Fruit fly (Drosophila melanogaster) whole organism, embryonic: ENCODE data around the gene Dscam3.

ENCODE experiments used
- Antp ChIP-seq: fragments of 200-800 bp; sonication (Bioruptor generic); optimal IDR thresholded peaks from 3 replicates; lab custom pipeline; 2016; ENCODE audit warnings: missing biosample characterization, missing genetic modification characterization
- Asciz ChIP-seq: fragments of 200-800 bp; sonication (Bioruptor generic); optimal IDR thresholded peaks from 2 replicates; lab custom pipeline; 2017; ENCODE audit warnings: missing biosample characterization, mild to moderate bottlenecking, missing genetic modification characterization, missing genetic modification reagents
- B-H2 ChIP-seq: fragments of 200-800 bp; sonication (Bioruptor generic); optimal IDR thresholded peaks from 2 replicates; lab custom pipeline; 2018; ENCODE audit warnings: missing biosample characterization, mild to moderate bottlenecking, missing genetic modification characterization
- Bgb ChIP-seq: fragments of 200-800 bp; sonication (Bioruptor generic); IDR thresholded peaks from 2 replicates; pipeline ENCODE4 v1.3.6; 2022; ENCODE audit warnings: missing biosample characterization, missing genetic modification characterization; ENCODE audit not compliant: partially characterized antibody
- Bteb2 ChIP-seq: fragments of 200-800 bp; sonication (Bioruptor generic); optimal IDR thresholded peaks from 2 replicates; lab custom pipeline; 2016; ENCODE audit warnings: missing biosample characterization, missing genetic modification characterization
- CG10959 ChIP-seq: fragments of 200-800 bp; sonication (Bioruptor generic); IDR thresholded peaks from 2 replicates; pipeline ENCODE4 v1.3.6; 2022; ENCODE audit warnings: missing biosample characterization, missing genetic modification characterization
- CG11247 ChIP-seq: fragments of 200-800 bp; sonication (Bioruptor generic); IDR thresholded peaks from 2 replicates; pipeline ENCODE4 v1.3.6; 2022; ENCODE audit warnings: missing biosample characterization, missing genetic modification characterization
- CG11398 ChIP-seq: fragments of 200-800 bp; sonication (Bioruptor generic); optimal IDR thresholded peaks from 2 replicates; lab custom pipeline; 2016; ENCODE audit warnings: missing biosample characterization, missing genetic modification characterization
- CG13424 ChIP-seq: fragments of 200-800 bp; sonication (Bioruptor generic); optimal IDR thresholded peaks from 2 replicates; lab custom pipeline; 2019; ENCODE audit warnings: missing biosample characterization, mild to moderate bottlenecking, missing genetic modification characterization, moderate library complexity
- CG15479 ChIP-seq: fragments of 200-800 bp; sonication (Bioruptor generic); optimal IDR thresholded peaks from 3 replicates; lab custom pipeline; 2019; ENCODE audit warnings: missing biosample characterization, mild to moderate bottlenecking, missing genetic modification characterization, moderate library complexity
- CG16863 ChIP-seq: fragments of 200-800 bp; sonication (Bioruptor generic); optimal IDR thresholded peaks from 3 replicates; lab custom pipeline; 2016; ENCODE audit warnings: missing biosample characterization, missing genetic modification characterization
- CG17912 ChIP-seq: fragments of 200-800 bp; sonication (Bioruptor generic); optimal IDR thresholded peaks from 2 replicates; lab custom pipeline; 2018; ENCODE audit warnings: missing biosample characterization, mild to moderate bottlenecking, missing genetic modification characterization
- CG18619 ChIP-seq: fragments of 200-800 bp; sonication (Bioruptor generic); optimal IDR thresholded peaks from 3 replicates; lab custom pipeline; 2017; ENCODE audit warnings: missing biosample characterization, mild to moderate bottlenecking, missing genetic modification characterization
- CG2129 ChIP-seq: fragments of 200-800 bp; sonication (Bioruptor generic); IDR thresholded peaks from 2 replicates; pipeline ENCODE4 v1.3.6; 2022; ENCODE audit warnings: missing biosample characterization, missing genetic modification characterization; ENCODE audit not compliant: partially characterized antibody
- CG2202 ChIP-seq: fragments of 200-800 bp; sonication (Bioruptor generic); optimal IDR thresholded peaks from 2 replicates; lab custom pipeline; 2018; ENCODE audit warnings: missing biosample characterization, mild to moderate bottlenecking, missing genetic modification characterization
- CG3407 ChIP-seq: fragments of 200-800 bp; sonication (Bioruptor generic); optimal IDR thresholded peaks from 2 replicates; lab custom pipeline; 2018; ENCODE audit warnings: missing biosample characterization, mild to moderate bottlenecking, missing genetic modification characterization
- CG43689 ChIP-seq: fragments of 200-800 bp; sonication (Bioruptor generic); IDR thresholded peaks from 2 replicates; pipeline ENCODE4 v1.3.6; 2022; ENCODE audit warnings: missing biosample characterization, missing genetic modification characterization
- CG4707 ChIP-seq: fragments of 200-800 bp; sonication (Bioruptor generic); optimal IDR thresholded peaks from 2 replicates; lab custom pipeline; 2018; ENCODE audit warnings: missing biosample characterization, mild to moderate bottlenecking, missing genetic modification characterization, moderate library complexity
- CG4730 ChIP-seq: fragments of 200-800 bp; sonication (Bioruptor generic); IDR thresholded peaks from 2 replicates; pipeline ENCODE4 v1.3.6; 2022; ENCODE audit warnings: missing biosample characterization, missing genetic modification characterization
- CG6683 ChIP-seq: fragments of 200-800 bp; sonication (Bioruptor generic); optimal IDR thresholded peaks from 2 replicates; lab custom pipeline; 2017; ENCODE audit warnings: missing biosample characterization, mild to moderate bottlenecking, missing genetic modification characterization, missing genetic modification reagents
- CG8924 ChIP-seq: fragments of 200-800 bp; optimal IDR thresholded peaks from 3 replicates; lab custom pipeline; 2019; ENCODE audit warnings: missing biosample characterization, mild to moderate bottlenecking, missing genetic modification characterization, moderate library complexity
- CkIIα-i1 ChIP-seq: fragments of 200-800 bp; sonication (Bioruptor generic); IDR thresholded peaks from 2 replicates; pipeline ENCODE4 v1.3.6; 2022; ENCODE audit warnings: missing biosample characterization, missing genetic modification characterization
- E2f2 ChIP-seq: fragments of 200-800 bp; sonication (Bioruptor generic); IDR thresholded peaks from 2 replicates; pipeline ENCODE4 v1.3.6; 2022; ENCODE audit warnings: missing biosample characterization, missing genetic modification characterization
- HHEX ChIP-seq: fragments of 200-800 bp; sonication (Bioruptor generic); optimal IDR thresholded peaks from 3 replicates; lab custom pipeline; 2017; ENCODE audit warnings: missing biosample characterization, mild to moderate bottlenecking, missing genetic modification characterization, missing genetic modification reagents
- HLH3B ChIP-seq: fragments of 200-800 bp; sonication (Bioruptor generic); IDR thresholded peaks from 2 replicates; pipeline ENCODE4 v1.3.6; 2022; ENCODE audit warnings: missing biosample characterization, missing genetic modification characterization
- Mad ChIP-seq: fragments of 200-800 bp; sonication (Bioruptor generic); optimal IDR thresholded peaks from 2 replicates; lab custom pipeline; 2016; ENCODE audit warnings: missing biosample characterization, missing genetic modification characterization
- Oaz ChIP-seq: fragments of 200-800 bp; sonication (Bioruptor generic); IDR thresholded peaks from 2 replicates; pipeline ENCODE4 v1.3.6; 2022; ENCODE audit warnings: missing biosample characterization, missing genetic modification characterization
- Ptx1 ChIP-seq: fragments of 200-800 bp; sonication (Bioruptor generic); IDR thresholded peaks from 2 replicates; pipeline ENCODE4 v1.3.6; 2022; ENCODE audit warnings: missing biosample characterization, missing genetic modification characterization
- Sox102F ChIP-seq: fragments of 200-800 bp; sonication (Bioruptor generic); optimal IDR thresholded peaks from 2 replicates; lab custom pipeline; 2018; ENCODE audit warnings: missing biosample characterization, mild to moderate bottlenecking, missing genetic modification characterization, moderate library complexity
- ato ChIP-seq: fragments of 200-800 bp; sonication (Bioruptor generic); IDR thresholded peaks from 2 replicates; pipeline ENCODE4 v1.3.6; 2022; ENCODE audit warnings: missing biosample characterization, missing genetic modification characterization; ENCODE audit not compliant: partially characterized antibody
- bcd ChIP-seq: fragments of 200-800 bp; sonication (Bioruptor generic); optimal IDR thresholded peaks from 2 replicates; lab custom pipeline; 2017; ENCODE audit warnings: missing biosample characterization, mild to moderate bottlenecking, missing genetic modification characterization
- cas ChIP-seq: fragments of 200-800 bp; sonication (Bioruptor generic); IDR thresholded peaks from 2 replicates; pipeline ENCODE4 v1.3.6; 2022; ENCODE audit warnings: missing biosample characterization, missing genetic modification characterization
- danr ChIP-seq: fragments of 200-800 bp; sonication (Bioruptor generic); IDR thresholded peaks from 2 replicates; pipeline ENCODE4 v1.3.6; 2022; ENCODE audit warnings: missing biosample characterization, missing genetic modification characterization
- gcm2 ChIP-seq: fragments of 200-800 bp; sonication (Bioruptor generic); optimal IDR thresholded peaks from 2 replicates; lab custom pipeline; 2016; ENCODE audit warnings: missing biosample characterization, missing genetic modification characterization
- grau ChIP-seq: fragments of 200-800 bp; optimal IDR thresholded peaks from 3 replicates; lab custom pipeline; 2019; ENCODE audit warnings: missing biosample characterization, mild to moderate bottlenecking, missing genetic modification characterization, moderate library complexity
- gsb-n ChIP-seq: fragments of 200-800 bp; sonication (Bioruptor generic); optimal IDR thresholded peaks from 3 replicates; lab custom pipeline; 2018; ENCODE audit warnings: missing biosample characterization, mild to moderate bottlenecking, missing genetic modification characterization
- hbn ChIP-seq: fragments of 200-800 bp; sonication (Bioruptor generic); IDR thresholded peaks from 2 replicates; pipeline ENCODE4 v1.3.6; 2022; ENCODE audit warnings: missing biosample characterization, missing genetic modification characterization; ENCODE audit not compliant: partially characterized antibody
- oc ChIP-seq: fragments of 200-800 bp; sonication (Bioruptor generic); optimal IDR thresholded peaks from 2 replicates; lab custom pipeline; 2018; ENCODE audit warnings: missing biosample characterization, mild to moderate bottlenecking, missing genetic modification characterization, moderate library complexity
- p53 ChIP-seq: fragments of 200-800 bp; sonication (Bioruptor generic); optimal IDR thresholded peaks from 2 replicates; lab custom pipeline; 2016; ENCODE audit warnings: missing biosample characterization, missing genetic modification characterization
- repo ChIP-seq: fragments of 200-800 bp; sonication (Bioruptor generic); optimal IDR thresholded peaks from 2 replicates; lab custom pipeline; 2016; ENCODE audit warnings: missing biosample characterization, missing genetic modification characterization
- sima ChIP-seq: fragments of 200-800 bp; sonication (Bioruptor generic); optimal IDR thresholded peaks from 2 replicates; lab custom pipeline; 2016; ENCODE audit warnings: missing biosample characterization, missing genetic modification characterization
- tio ChIP-seq: fragments of 200-800 bp; sonication (Bioruptor generic); optimal IDR thresholded peaks from 2 replicates; lab custom pipeline; 2017; ENCODE audit warnings: missing biosample characterization, missing genetic modification characterization, inconsistent platforms
- vfl ChIP-seq: fragments of 200-800 bp; sonication (Bioruptor generic); optimal IDR thresholded peaks from 2 replicates; lab custom pipeline; 2016; ENCODE audit warnings: missing biosample characterization, missing genetic modification characterization

Gene Dscam3

DNA sequence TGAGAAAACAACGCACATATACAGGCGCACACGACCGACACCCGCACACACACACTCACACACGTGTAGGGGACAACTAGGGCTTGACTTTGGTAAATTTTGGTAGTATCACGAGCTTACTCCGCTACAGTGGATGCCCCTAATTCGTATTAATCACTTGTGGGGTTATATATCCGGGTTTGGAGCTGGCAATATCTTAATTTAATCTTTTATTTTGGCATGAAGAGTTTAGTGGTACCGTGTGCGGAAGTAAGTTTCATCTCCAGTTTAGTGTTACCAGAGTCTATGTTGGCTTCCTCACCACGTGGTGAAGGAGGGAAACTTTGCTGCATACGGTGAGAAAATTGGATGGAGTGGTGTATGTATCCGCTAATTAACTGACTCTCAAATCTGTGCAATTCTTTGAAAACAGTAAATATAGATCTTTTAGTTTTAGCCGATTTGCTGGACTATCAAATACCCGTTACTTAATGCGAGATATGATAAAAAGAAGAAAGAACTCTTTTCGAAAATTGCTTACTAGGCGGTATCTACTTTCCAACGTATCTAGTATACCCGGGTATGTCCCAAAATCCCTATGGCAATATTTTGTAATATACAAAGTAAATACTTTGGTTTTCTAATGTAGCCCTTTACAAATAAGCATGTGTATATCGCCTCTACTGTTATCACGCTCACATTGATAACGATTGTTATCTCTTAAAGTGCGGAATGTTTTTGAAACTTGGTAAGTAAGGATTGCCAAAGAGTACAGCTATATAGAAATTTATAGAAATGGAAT, 29.0 kb upstream of the Dscam3 start, which contains the start of the genes CG5823 and P5cr-2 (continued):
- TF ChIP-seq CG10959 (GFP tag; lab: Robert Waterston, UW) (no peak), gcm2 (GFP tag; lab: Kevin White, UChicago) (peak; percentile 1), HHEX (GFP tag; lab: Kevin White, UChicago) (peak; percentile 57), p53 (GFP tag; lab: Kevin White, UChicago) (peak; percentile 24), HLH3B (GFP tag; lab: Robert Waterston, UW) (peak; percentile 23; the same call in 1 of the 2 replicates), Bteb2 (GFP tag; lab: Kevin White, UChicago) (peak; percentile 77), CkIIα-i1 (GFP tag; lab: Robert Waterston, UW) (no peak), tio (peak; percentile 56), Asciz (GFP tag; lab: Kevin White, UChicago) (peak; percentile 60), sima (GFP tag; lab: Kevin White, UChicago) (no peak), danr (no peak), CG18619 (GFP tag; lab: Kevin White, UChicago) (peak; percentile 42), CG8924 (tag; lab: Kevin White, UChicago) (no peak), Sox102F (GFP tag; lab: Kevin White, UChicago) (peak; percentile 43), hbn (GFP tag; lab: Robert Waterston, UW) (no peak), oc (tag; lab: Kevin White, UChicago) (peak; percentile 72), cas (no peak), CG17912 (GFP tag; lab: Kevin White, UChicago) (peak; percentile 77), Ptx1 (GFP tag; lab: Robert Waterston, UW) (peak; percentile 55), CG43689 (0 out of 2 replicates have a peak, but pooled peaks have one; percentile 31), Antp (GFP tag; lab: Kevin White, UChicago) (peak; percentile 20), gsb-n (tag; lab: Kevin White, UChicago) (no peak), ato (GFP tag; lab: Robert Waterston, UW) (no peak), E2f2 (peak; percentile 80), Mad (GFP tag; lab: Kevin White, UChicago) (peak; percentile 4), CG13424 (tag; lab: Kevin White, UChicago) (peak; percentile 60), bcd (GFP tag; lab: Kevin White, UChicago) (peak; percentile 49), Bgb (GFP tag; lab: Robert Waterston, UW) (peak; percentile 71), grau (tag; lab: Kevin White, UChicago) (no peak), CG4707 (GFP tag; lab: Kevin White, UChicago) (peak; percentile 74), Oaz (GFP tag; lab: Robert Waterston, UW) (0 out of 2 replicates have a peak, but pooled peaks have one; percentile 7), CG11398 (GFP tag; lab: Kevin White, UChicago) (peak; percentile 79), CG4730 (GFP tag; lab: Robert Waterston, UW) (no peak), CG15479 (peak; percentile 9), vfl (GFP tag; lab: Kevin White, UChicago) (no peak), CG2202 (peak; percentile 68), CG11247 (GFP tag; lab: Robert Waterston, UW) (peak; percentile 35; the same call in 1 of the 2 replicates), CG6683 (GFP tag; lab: Kevin White, UChicago) (no peak), B-H2 (GFP tag; lab: Kevin White, UChicago) (peak; percentile 38), CG2129 (GFP tag; lab: Robert Waterston, UW) (no peak), repo (GFP tag; lab: Kevin White, UChicago) (no peak), CG16863 (peak; percentile 76), CG3407 (GFP tag; lab: Kevin White, UChicago) (peak; percentile 37)
